Worm (Caenorhabditis elegans): ENCODE measurements around the gene K08H10.6.

Gene K08H10.6

ce11 chrV:9944093-9944492 lies 51.6 kb downstream of the K08H10.6 start, which contains the start of gene sre-28:
sre-28 (plus strand) TSS chrV:9944393.
- TF ChIP-seq ceh-16 (tag; optimal IDR thresholded peaks at IDR 0.05) (no peak), unc-62 (GFP tag; optimal IDR thresholded peaks at IDR 0.05) (no peak), R02D3.7 (tag; optimal IDR thresholded peaks at IDR 0.05) (no peak), nhr-10 (tag; optimal IDR thresholded peaks at IDR 0.05) (no peak), nhr-237 (tag; optimal IDR thresholded peaks at IDR 0.05) (no peak), lsy-2 (tag; optimal IDR thresholded peaks at IDR 0.05) (no peak), C34F6.9 (tag; optimal IDR thresholded peaks at IDR 0.05) (no peak), unc-55 (GFP tag; optimal IDR thresholded peaks at IDR 0.05) (no peak), nhr-23 (tag; optimal IDR thresholded peaks at IDR 0.05) (no peak), lin-13 (GFP tag; optimal IDR thresholded peaks at IDR 0.05) (no peak), unc-39 (tag; optimal IDR thresholded peaks at IDR 0.05) (no peak), nhr-21 (tag; optimal IDR thresholded peaks at IDR 0.05) (no peak), sma-3 (GFP tag; optimal IDR thresholded peaks at IDR 0.05) (no peak), crh-2 (tag; optimal IDR thresholded peaks at IDR 0.05) (no peak), ZK546.5 (tag; optimal IDR thresholded peaks at IDR 0.05) (no peak), aly-2 (tag; optimal IDR thresholded peaks at IDR 0.05) (no peak), sem-4 (tag; optimal IDR thresholded peaks at IDR 0.05) (no peak), ama-1 (optimal IDR thresholded peaks at IDR 0.05) (no peak)

All from whole organism, L2 larva.